Worm (Caenorhabditis elegans) whole organism, mixed stage, embryonic: ENCODE data around the gene moma-1.

Source experiments
- M03D4.4 ChIP-seq: sonication (generic microtip); optimal IDR thresholded peaks from 2 replicates; lab custom pipeline; 2017; ENCODE audit warnings: mild to moderate bottlenecking, missing genetic modification characterization, missing compliant biosample characterization
- bed-3 ChIP-seq: fragments of 200-800 bp; sonication (Bioruptor generic); optimal IDR thresholded peaks from 3 replicates; lab custom pipeline; 2018; ENCODE audit warnings: mild to moderate bottlenecking, missing genetic modification characterization, moderate library complexity, missing compliant biosample characterization
- blmp-1 ChIP-seq: fragments of 150-350 bp; optimal IDR thresholded peaks from 2 replicates; lab custom pipeline; 2014; ENCODE audit warnings: missing biosample characterization, missing genetic modification characterization
- ceh-39 ChIP-seq: fragments of 150-350 bp; optimal IDR thresholded peaks from 2 replicates; lab custom pipeline; 2014; ENCODE audit warnings: missing biosample characterization, missing genetic modification characterization
- ceh-43 ChIP-seq: fragments of 200-800 bp; sonication (Bioruptor generic); optimal IDR thresholded peaks from 2 replicates; lab custom pipeline; 2018; ENCODE audit warnings: mild to moderate bottlenecking, missing genetic modification characterization, moderate library complexity, missing compliant biosample characterization
- ceh-83 ChIP-seq: fragments of 200-800 bp; sonication (Bioruptor generic); optimal IDR thresholded peaks from 2 replicates; lab custom pipeline; 2018; ENCODE audit warnings: mild to moderate bottlenecking, missing genetic modification characterization, missing compliant biosample characterization
- ces-1 ChIP-seq: fragments of 150-350 bp; optimal IDR thresholded peaks from 2 replicates; lab custom pipeline; 2014; ENCODE audit warnings: missing biosample characterization, missing genetic modification reagents, missing genetic modification characterization
- cnd-1 ChIP-seq: fragments of 200-800 bp; sonication (Bioruptor generic); optimal IDR thresholded peaks from 2 replicates; lab custom pipeline; 2018; ENCODE audit warnings: mild to moderate bottlenecking, missing genetic modification characterization, missing compliant biosample characterization
- drap-1 ChIP-seq: fragments of 200-800 bp; sonication (Bioruptor generic); optimal IDR thresholded peaks from 3 replicates; lab custom pipeline; 2018; ENCODE audit warnings: mild to moderate bottlenecking, missing genetic modification characterization, missing compliant biosample characterization
- elt-3 ChIP-seq: fragments of 150-350 bp; optimal IDR thresholded peaks from 2 replicates; lab custom pipeline; 2014; ENCODE audit warnings: missing biosample characterization, missing genetic modification characterization
- flh-1 ChIP-seq: fragments of 200-800 bp; sonication (Bioruptor generic); optimal IDR thresholded peaks from 2 replicates; lab custom pipeline; 2018; ENCODE audit warnings: mild to moderate bottlenecking, missing genetic modification characterization, moderate library complexity, missing compliant biosample characterization
- ham-2 ChIP-seq: fragments of 200-800 bp; sonication (Bioruptor generic); optimal IDR thresholded peaks from 2 replicates; lab custom pipeline; 2018; ENCODE audit warnings: mild to moderate bottlenecking, missing genetic modification characterization, missing compliant biosample characterization
- hlh-1 ChIP-seq: fragments of 150-350 bp; optimal IDR thresholded peaks from 2 replicates; lab custom pipeline; 2014; ENCODE audit warnings: missing biosample characterization, missing genetic modification reagents, missing genetic modification characterization
- lin-13 ChIP-seq: fragments of 150-350 bp; optimal IDR thresholded peaks from 2 replicates; lab custom pipeline; 2014; ENCODE audit warnings: missing biosample characterization, missing genetic modification characterization
- lin-32 ChIP-seq: fragments of 200-800 bp; sonication (Bioruptor generic); optimal IDR thresholded peaks from 2 replicates; lab custom pipeline; 2018; ENCODE audit warnings: mild to moderate bottlenecking, missing genetic modification characterization, missing compliant biosample characterization
- lsy-2 ChIP-seq: fragments of 150-350 bp; optimal IDR thresholded peaks from 2 replicates; lab custom pipeline; 2014; ENCODE audit warnings: missing biosample characterization, missing genetic modification characterization
- mab-5 ChIP-seq: fragments of 150-350 bp; optimal IDR thresholded peaks from 2 replicates; lab custom pipeline; 2014; ENCODE audit warnings: missing biosample characterization, missing genetic modification characterization
- mep-1 ChIP-seq: fragments of 150-350 bp; optimal IDR thresholded peaks from 2 replicates; lab custom pipeline; 2017; ENCODE audit warnings: missing biosample characterization, missing genetic modification reagents, missing genetic modification characterization, inconsistent platforms
- mls-2 ChIP-seq: sonication (generic microtip); optimal IDR thresholded peaks from 2 replicates; lab custom pipeline; 2016; ENCODE audit warnings: mild to moderate bottlenecking, missing genetic modification characterization, moderate library complexity, missing compliant biosample characterization
- nhr-12 ChIP-seq: fragments of 150-350 bp; optimal IDR thresholded peaks from 2 replicates; lab custom pipeline; 2014; ENCODE audit warnings: missing biosample characterization, missing genetic modification characterization
- nhr-2 ChIP-seq: fragments of 150-350 bp; optimal IDR thresholded peaks from 2 replicates; lab custom pipeline; 2014; ENCODE audit warnings: missing biosample characterization, missing genetic modification characterization
- nhr-237 ChIP-seq: fragments of 150-350 bp; optimal IDR thresholded peaks from 2 replicates; lab custom pipeline; 2014; ENCODE audit warnings: missing biosample characterization, missing genetic modification characterization
- nhr-76 ChIP-seq: sonication (generic microtip); optimal IDR thresholded peaks from 2 replicates; lab custom pipeline; 2017; ENCODE audit warnings: missing biosample characterization, missing genetic modification characterization
- pha-4 ChIP-seq: fragments of 150-350 bp; optimal IDR thresholded peaks from 2 replicates; lab custom pipeline; 2018; ENCODE audit warnings: missing biosample characterization, missing genetic modification reagents, missing genetic modification characterization
- sem-2 ChIP-seq: fragments of 200-800 bp; sonication (Bioruptor generic); optimal IDR thresholded peaks from 2 replicates; lab custom pipeline; 2018; ENCODE audit warnings: mild to moderate bottlenecking, missing genetic modification characterization, missing compliant biosample characterization
- snpc-4 ChIP-seq: fragments of 150-350 bp; optimal IDR thresholded peaks from 2 replicates; lab custom pipeline; 2014; ENCODE audit warnings: missing biosample characterization, missing genetic modification characterization
- tbx-8 ChIP-seq: fragments of 200-800 bp; sonication (Bioruptor generic); optimal IDR thresholded peaks from 2 replicates; lab custom pipeline; 2018; ENCODE audit warnings: mild to moderate bottlenecking, missing genetic modification characterization, moderate library complexity, missing compliant biosample characterization
- unc-120 ChIP-seq: sonication (generic microtip); optimal IDR thresholded peaks from 2 replicates; lab custom pipeline; 2017; ENCODE audit warnings: missing genetic modification characterization, missing compliant biosample characterization; ENCODE audit not compliant: poor library complexity, severe bottlenecking
- unc-39 ChIP-seq: fragments of 150-350 bp; optimal IDR thresholded peaks from 2 replicates; lab custom pipeline; 2014; ENCODE audit warnings: missing biosample characterization, missing genetic modification characterization
- unc-62 ChIP-seq: fragments of 150-350 bp; optimal IDR thresholded peaks from 2 replicates; lab custom pipeline; 2014; ENCODE audit warnings: missing biosample characterization, missing genetic modification reagents, missing genetic modification characterization
- zip-8 ChIP-seq: fragments of 150-350 bp; optimal IDR thresholded peaks from 2 replicates; lab custom pipeline; 2014; ENCODE audit warnings: missing biosample characterization, missing genetic modification characterization
- ztf-11 ChIP-seq: fragments of 150-350 bp; optimal IDR thresholded peaks from 2 replicates; lab custom pipeline; 2014; ENCODE audit warnings: missing biosample characterization, missing genetic modification characterization

The moma-1 gene

DNA sequence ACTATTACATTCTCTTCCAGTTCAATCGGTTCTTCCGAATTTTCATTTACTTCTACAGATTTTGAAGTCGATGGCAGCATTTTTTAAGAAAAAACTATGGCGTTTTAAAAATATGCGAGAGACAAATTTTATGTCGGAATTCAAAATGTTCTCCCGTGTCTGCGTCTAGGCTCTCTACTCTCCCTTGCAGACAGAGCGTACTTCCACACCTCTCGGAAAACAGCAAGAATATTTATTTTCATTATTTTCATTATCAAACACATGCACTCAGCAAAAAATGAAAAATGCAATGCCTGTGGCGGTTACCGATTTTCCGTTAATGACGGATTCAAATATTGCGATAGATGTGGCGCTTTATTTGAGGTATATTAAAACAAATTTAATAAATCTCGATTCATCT lies 43.3 kb upstream of the moma-1 start, which contains the start of the genes ztf-18 and F23H11.2:
Gene ztf-18, minus strand, starts transcription at position 188 of the 400 bp plus-strand sequence.
Gene F23H11.2, plus strand, starts transcription at position 223 of the 400 bp plus-strand sequence.
- TF ChIP-seq pha-4 (tag; lab: Kevin White, UChicago) (no peak), hlh-1 (tag; lab: Kevin White, UChicago) (peak; percentile 18)
- TF ChIP-seq, all 35 proteins: peak for 1

DNA sequence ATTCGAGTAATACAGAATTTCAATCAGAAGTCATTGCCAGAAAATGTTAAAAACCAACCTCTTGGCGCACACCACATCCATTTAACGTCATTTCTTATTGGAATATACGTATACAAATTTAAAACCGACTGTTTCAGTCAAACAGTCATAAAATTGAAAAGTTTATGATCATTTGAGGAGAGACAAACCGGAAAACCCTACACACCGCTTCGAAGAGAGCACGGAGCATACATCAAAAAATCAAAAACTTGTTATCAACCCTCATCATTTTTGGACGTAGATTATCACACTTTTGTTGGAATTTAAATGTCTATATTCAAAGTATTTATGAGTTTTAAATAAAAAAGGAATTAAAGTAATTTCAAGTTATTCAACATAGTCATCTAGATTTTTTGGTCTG lies 38.8 kb upstream of the moma-1 start, which contains the start of gene T24C4.10:
Gene T24C4.10, minus strand, starts transcription at position 230 of the 400 bp plus-strand sequence.
- TF ChIP-seq pha-4 (tag; lab: Kevin White, UChicago) (no peak), blmp-1 (tag; lab: Kevin White, UChicago) (no peak), snpc-4 (tag; lab: Kevin White, UChicago) (no peak), unc-39 (tag; lab: Kevin White, UChicago) (no peak)

DNA sequence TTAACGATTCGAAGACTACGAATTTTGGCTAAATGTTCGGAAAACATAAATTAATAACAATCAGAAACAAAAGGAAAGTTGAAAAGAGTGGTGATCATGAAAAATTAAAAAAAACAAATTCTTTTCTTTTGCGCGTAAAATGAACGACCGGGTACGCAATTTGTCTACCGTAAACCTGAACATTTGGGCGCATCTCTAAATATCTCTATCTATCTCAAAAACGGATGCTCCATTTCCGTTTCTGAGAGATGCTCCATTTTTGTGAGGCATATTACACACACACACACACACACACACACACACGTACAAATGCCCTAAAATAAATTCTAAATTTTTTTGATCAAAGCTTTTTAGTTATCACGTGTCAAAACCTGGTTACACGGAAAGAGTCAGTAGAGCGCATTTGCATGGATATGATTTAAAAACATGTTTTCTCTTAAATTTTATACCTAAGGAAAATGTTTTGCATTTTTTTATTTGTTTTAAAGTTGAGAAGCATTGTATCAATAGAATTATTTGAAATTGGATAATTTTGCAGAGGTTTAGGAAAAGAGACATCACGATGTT lies 36.9 kb upstream of the moma-1 start:
- TF ChIP-seq mep-1 (tag; lab: Kevin White, UChicago) = no peak
- TF ChIP-seq ceh-39 (tag; lab: Kevin White, UChicago) = no peak
- peak; percentile 81 for TF ChIP-seq lsy-2

DNA sequence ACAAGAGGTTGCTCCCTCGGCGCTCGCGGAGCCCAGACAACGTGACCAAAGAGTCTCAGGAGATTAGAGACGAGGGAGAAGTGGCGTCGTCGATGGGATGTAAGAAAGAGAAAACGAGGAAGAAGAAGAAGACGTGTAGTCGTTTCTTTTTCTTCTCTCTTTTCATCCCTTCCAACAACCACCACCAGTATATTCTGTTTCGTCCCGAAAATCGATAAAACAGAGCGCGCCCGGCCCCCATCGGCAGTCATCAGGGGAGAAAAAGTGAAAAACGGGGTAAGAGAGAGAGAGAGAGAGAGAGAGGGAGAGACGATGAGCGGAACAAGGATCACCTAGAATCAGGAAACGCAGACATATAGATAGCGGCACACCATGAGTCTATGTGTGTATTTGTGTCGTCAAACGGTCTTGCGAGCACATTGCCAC lies 35.7 kb upstream of the moma-1 start:
- peak; percentile 16 for TF ChIP-seq unc-62
- TF ChIP-seq hlh-1 (tag; lab: Kevin White, UChicago) = no peak
- TF ChIP-seq mep-1 (tag; lab: Kevin White, UChicago) = no peak
- peak; percentile 32 for TF ChIP-seq ceh-39 (tag; lab: Kevin White, UChicago)
- peak; percentile 24 for TF ChIP-seq pha-4 (tag; lab: Kevin White, UChicago)
- TF ChIP-seq mls-2 (tag; lab: Kevin White, UChicago) = peak; percentile 60
- peak; percentile 34 for TF ChIP-seq nhr-76
- no peak for TF ChIP-seq ztf-11 (tag; lab: Kevin White, UChicago)
- TF ChIP-seq lsy-2 = peak; percentile 21
- peak; percentile 63 for TF ChIP-seq ces-1 (GFP tag; lab: Kevin White, UChicago)
- TF ChIP-seq unc-120 (tag; lab: Kevin White, UChicago) = peak; percentile 41
- TF ChIP-seq ham-2 (GFP tag; lab: Kevin White, UChicago) = peak; percentile 23
- TF ChIP-seq blmp-1 (tag; lab: Kevin White, UChicago) = peak; percentile 49

DNA sequence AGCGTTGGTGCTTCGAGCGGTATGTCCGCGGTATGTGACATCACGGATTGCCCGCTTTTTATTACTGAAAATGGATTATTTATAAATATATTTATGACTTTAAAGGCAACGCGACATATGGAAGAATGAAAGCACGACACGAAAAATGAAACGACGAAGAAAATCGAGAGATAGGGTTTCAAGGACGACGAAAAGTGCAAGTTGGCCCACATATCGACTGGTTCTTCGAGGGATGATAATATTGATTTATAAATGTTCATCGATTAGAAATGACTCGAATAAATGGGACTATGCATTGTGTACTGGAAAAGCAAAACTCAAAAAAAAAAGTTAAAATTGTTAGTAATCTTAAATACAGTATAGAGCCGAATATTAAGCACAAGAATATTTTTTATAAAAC lies 34.5 kb upstream of the moma-1 start, which contains the start of gene zer-1:
Gene zer-1, minus strand, starts transcription at position 68 of the 400 bp plus-strand sequence.
- TF ChIP-seq blmp-1 (tag; lab: Kevin White, UChicago) (no peak), M03D4.4 (tag; lab: Kevin White, UChicago) (no peak), lsy-2 (no peak), mep-1 (tag; lab: Kevin White, UChicago) (no peak), nhr-12 (tag; lab: Kevin White, UChicago) (no peak), lin-13 (tag; lab: Kevin White, UChicago) (no peak), tbx-8 (no peak), cnd-1 (tag; lab: Kevin White, UChicago) (no peak), ham-2 (GFP tag; lab: Kevin White, UChicago) (no peak), ces-1 (GFP tag; lab: Kevin White, UChicago) (no peak), lin-32 (GFP tag; lab: Kevin White, UChicago) (no peak), pha-4 (tag; lab: Kevin White, UChicago) (no peak), flh-1 (no peak), snpc-4 (tag; lab: Kevin White, UChicago) (no peak), nhr-237 (tag; lab: Kevin White, UChicago) (no peak), drap-1 (no peak), elt-3 (no peak), unc-120 (tag; lab: Kevin White, UChicago) (no peak)

DNA sequence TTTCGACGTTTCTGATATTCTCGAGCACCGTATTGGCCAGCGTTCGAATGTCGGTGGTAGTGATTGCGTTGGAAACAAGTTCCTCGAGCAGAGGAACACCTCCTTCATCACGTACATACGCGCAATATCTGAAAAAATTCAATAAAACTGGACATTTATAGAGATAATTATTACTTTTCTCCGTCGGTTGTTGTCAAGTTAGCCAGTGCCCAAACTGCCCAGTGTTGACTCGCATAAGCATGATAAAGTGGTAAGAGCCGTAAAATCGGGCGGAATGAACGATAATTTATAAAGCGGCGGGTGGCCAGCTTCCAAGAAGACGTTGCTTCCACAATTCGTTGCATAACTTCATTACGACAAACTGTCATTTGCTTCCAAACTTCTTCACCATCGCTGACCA lies 31.4 kb upstream of the moma-1 start:
- no peak for TF ChIP-seq ceh-83
- no peak for TF ChIP-seq cnd-1 (tag; lab: Kevin White, UChicago)
- TF ChIP-seq hlh-1 (tag; lab: Kevin White, UChicago) = no peak
- TF ChIP-seq lsy-2 = no peak
- TF ChIP-seq bed-3 = no peak
- no peak for TF ChIP-seq drap-1
- no peak for TF ChIP-seq blmp-1 (tag; lab: Kevin White, UChicago)
- no peak for TF ChIP-seq unc-62
- TF ChIP-seq nhr-2 = no peak
- TF ChIP-seq ces-1 (GFP tag; lab: Kevin White, UChicago) = no peak
- TF ChIP-seq elt-3 = no peak
- TF ChIP-seq sem-2 (GFP tag; lab: Kevin White, UChicago) = no peak
- TF ChIP-seq ceh-43 (GFP tag; lab: Kevin White, UChicago) = no peak
- no peak for TF ChIP-seq mls-2 (tag; lab: Kevin White, UChicago)
- no peak for TF ChIP-seq ham-2 (GFP tag; lab: Kevin White, UChicago)
- TF ChIP-seq ztf-11 (tag; lab: Kevin White, UChicago) = no peak
- TF ChIP-seq nhr-237 (tag; lab: Kevin White, UChicago) = no peak
- TF ChIP-seq mab-5 (tag; lab: Kevin White, UChicago) = no peak
- no peak for TF ChIP-seq zip-8 (tag; lab: Kevin White, UChicago)
- no peak for TF ChIP-seq mep-1 (tag; lab: Kevin White, UChicago)
- TF ChIP-seq, all 35 proteins: peak for 0
